Fruit fly (Drosophila melanogaster) ovary, adult (tissue): ENCODE measurements around the gene CG2691.

Source experiments
- CG17801 ChIP-seq: fragments of 200-800 bp; optimal IDR thresholded peaks from 2 replicates; lab custom pipeline; 2019; ENCODE audit warnings: missing biosample characterization, mild to moderate bottlenecking, missing genetic modification characterization, moderate library complexity; ENCODE audit not compliant: partially characterized antibody

CG2691 gene

DNA sequence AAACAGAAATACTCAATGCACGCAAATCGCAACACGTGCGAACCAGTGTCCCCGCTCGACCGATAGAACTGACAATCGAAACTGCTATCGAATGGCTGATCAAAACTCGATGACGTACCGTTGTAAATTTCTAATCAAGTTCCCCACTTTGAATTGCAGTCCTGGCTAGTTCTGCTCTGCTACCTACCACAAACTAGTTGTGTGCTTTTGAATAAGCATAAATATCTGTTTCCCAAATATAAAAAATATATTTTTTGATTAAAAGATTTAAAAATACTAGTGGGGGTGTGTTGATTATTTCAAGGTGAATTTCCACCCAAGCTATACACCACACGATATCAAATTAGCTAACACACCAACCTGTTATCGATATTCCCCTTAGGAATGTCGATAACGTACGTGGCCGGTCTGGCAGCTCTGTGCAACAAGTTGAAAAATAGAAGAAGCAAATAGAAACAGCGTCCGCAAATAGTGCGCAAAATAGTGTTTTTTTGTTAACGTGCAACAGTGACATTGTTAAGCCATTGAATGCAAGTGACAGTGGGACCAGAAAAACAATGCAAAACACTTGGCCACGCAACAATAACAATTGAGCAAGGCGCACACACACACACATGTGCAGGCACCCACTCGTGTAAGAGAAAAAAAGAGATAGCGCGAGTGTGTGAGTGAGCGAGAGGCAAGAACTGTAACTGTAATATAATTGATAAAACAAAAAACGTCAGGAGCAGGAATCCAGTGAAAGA lies at the start of gene CG2691, which contains the start of gene NFAT:
TSS of gene CG2691 (minus strand) at position 75 of the 746 bp plus-strand sequence.
TSS of gene NFAT (plus strand) at position 412 of the 746 bp plus-strand sequence.
- TF ChIP-seq CG17801 (GFP tag; lab: Kevin White, UChicago), result peak; percentile 26

DNA sequence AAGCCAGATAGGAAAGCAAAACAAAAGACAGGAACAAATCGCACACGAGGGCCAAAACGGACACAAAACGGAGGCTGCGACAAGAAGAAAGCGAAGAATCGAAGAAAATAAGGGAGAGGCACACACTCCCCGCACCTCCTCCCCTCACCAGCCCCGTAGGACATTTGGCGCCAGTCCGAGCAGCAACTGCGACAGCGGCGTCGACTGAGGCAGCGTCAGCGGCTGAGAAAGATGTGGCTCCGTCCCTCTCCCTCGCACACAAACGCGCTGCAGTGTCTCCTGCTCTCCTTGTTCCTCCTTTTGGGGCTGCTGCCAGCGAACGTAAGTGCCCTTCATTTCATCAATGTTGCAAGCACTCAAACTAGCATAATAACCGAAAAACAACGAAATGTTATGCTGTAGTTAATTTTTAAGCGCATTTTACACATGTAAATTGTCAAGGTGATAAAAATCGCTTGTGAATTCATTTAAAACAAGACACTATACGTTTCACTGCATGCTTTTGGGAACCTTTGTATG lies 46.2 kb upstream of the CG2691 start:
- no peak for TF ChIP-seq CG17801 (GFP tag; lab: Kevin White, UChicago)

DNA sequence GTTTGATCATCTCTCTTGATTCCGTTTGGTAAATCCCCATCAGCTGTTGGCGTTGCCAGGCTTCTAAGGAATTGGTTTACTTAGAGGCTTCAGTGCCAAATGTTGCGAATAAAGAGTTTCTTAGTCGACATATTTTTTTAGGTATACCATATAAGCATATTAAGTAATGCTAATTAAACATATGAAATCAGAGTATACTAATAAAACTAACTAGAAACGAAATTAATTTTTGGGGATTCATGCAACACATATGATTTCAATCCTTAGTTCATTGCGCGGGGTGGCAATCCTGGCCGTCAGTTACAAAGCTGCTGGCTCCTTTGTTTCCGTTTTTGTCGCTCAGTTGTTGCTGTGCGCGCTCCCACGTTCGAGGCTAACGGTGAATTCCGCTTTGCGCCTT lies 45.2 kb upstream of the CG2691 start, which contains the start of gene CG15760:
TSS of gene CG15760 (plus strand) at position 334 of the 400 bp plus-strand sequence.
- no peak for TF ChIP-seq CG17801 (GFP tag; lab: Kevin White, UChicago)

DNA sequence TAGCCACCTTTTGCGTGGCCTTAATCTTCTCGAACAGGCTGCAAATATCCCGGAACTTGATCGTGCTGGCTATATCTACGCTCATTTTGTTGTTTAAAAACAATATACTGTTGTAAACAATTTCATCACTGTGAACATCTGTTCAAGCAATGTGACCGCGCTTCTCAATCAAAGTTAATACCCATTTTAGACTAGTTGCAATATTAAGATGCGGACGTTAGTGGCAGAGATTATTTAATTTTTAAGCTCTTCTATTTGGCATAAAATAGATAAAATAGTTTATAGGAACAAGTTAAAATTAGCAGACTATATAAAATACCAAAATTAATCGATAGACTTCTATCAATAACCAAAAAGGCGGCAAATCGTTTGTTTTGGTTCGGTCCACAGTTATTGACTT lies 43.4 kb upstream of the CG2691 start, which contains the start of the genes DNAlig4 and CG11164:
TSS of gene DNAlig4 (minus strand) at position 156 of the 400 bp plus-strand sequence.
TSS of gene CG11164 (plus strand) at position 359 of the 400 bp plus-strand sequence.
- peak; percentile 20 for TF ChIP-seq CG17801 (GFP tag; lab: Kevin White, UChicago)

DNA sequence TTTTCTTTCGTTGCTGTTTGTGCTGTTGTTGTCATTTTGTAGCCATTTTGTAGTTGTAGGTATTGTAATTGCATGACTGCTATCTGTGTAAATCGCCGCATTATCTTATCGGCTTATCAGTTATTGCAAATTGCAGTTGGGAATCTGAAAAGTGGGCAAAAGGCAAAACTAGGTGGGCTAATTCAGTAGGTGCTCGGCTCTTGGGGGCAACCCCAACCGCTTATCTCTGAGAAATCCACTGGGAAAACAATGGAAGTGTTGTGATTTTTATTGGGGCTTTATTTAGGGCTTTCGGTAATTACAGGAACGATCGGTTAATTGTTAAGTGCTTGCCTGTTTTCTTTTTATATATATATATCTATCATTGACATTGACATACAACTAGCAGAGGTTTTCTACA lies 27.0 kb upstream of the CG2691 start:
- no peak for TF ChIP-seq CG17801 (GFP tag; lab: Kevin White, UChicago)

DNA sequence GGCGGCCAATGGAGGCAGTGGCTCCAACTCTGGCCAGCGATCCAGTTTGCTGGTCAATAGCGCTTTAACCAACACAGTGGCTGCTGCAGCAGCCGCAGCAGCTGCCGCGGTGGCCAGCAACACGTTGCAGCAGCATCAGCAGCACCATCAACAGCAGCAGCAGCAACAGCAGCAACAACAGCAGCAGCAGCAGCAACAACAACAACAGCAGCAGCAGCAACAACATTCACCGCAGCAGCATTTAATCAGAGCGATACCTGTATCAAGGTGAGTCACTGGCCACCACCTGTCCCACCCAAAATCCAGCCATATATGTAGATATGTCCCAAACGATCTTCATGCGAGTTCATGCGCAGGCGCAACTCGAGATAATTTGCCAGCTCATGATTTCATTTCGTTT lies 25.6 kb upstream of the CG2691 start:
- TF ChIP-seq CG17801 (GFP tag; lab: Kevin White, UChicago), result no peak

DNA sequence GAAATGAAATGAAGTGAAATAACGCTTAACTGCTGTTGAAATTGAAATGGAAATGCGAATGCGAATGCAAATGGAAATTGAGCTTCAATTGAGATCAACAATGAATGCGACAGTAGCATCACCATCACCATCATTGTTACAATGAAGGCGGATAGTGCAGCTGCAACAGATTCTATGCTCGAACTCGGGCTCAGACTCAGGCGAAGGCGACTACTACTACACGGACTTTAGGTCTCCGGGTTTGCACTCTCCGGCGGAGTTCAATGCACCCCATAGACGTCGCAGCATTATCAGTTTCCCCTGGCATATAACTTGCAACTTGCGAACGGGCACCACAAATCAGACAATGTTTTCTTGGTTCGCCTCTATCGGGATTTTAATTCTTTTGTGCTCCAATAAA lies 24.6 kb upstream of the CG2691 start:
- TF ChIP-seq CG17801 (GFP tag; lab: Kevin White, UChicago), result no peak

DNA sequence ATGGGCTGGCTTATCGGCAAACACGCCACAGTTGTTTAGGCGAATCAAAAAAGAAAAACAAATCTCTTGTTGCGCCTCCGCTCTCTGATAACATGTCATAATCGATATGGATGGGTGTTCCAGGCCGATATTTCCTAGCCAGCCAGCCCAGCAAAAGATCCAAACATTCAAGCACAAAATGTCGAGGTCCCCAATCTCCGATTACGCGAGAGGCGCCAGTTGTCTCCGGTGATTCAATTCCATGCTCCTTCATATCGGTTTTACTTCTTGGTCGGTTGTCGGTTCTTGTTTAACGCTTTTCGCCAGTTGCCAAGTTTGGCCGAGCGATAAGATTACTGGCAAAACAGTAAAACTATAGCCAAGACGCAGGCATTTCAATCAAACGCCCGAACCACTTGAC lies 22.0 kb upstream of the CG2691 start:
- TF ChIP-seq CG17801 (GFP tag; lab: Kevin White, UChicago), result no peak

DNA sequence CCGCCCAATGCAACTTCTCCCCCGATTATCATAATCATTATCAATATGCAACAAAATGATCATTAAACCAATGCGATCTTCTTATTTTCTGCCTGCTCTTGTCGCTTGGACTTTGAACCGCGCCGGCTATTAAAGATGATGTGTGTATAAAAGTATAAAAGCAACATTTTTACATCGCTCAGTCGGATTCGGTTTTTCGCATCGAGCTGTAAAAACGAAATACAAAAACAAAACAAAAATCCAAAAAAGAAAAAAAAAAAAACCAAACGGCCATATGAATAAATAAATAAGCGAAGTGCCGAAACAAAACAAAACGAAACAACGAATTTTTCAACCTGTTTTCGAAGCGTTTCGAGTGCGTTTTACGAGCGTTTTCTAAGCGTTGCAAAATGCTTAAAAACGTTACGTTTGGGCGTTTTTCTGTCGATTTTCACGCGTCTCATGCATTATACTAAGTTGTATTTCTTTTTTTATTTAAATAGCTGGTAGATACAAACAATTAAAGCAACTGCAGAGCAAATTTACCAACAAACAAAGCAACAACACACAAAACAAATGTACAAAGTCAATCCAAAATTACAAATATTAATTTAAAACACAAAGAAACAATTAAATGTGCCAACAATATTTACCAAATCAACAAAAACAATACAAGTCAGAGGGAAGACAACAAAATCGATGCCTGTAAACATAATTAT lies 20.6 kb upstream of the CG2691 start:
- TF ChIP-seq CG17801 (GFP tag; lab: Kevin White, UChicago), result peak; percentile 52

DNA sequence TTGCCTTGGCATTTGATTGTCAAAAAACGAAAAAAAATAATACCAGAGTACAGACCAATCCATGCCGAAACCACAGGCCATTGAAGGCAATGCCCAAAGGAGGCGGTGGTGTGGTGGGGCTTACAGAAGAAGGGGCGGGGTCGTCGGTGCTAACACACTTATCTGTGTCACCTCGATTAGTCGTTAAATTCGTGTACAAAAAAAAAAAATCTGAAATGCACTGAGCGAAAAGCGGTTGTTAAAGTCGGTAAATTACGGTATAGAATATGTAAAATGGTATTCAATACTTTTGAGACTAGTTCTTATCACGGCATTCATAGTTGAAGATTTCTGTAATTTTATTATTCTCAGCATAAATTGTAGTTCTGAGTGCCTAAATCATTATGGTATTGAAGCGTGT lies 19.8 kb upstream of the CG2691 start:
- TF ChIP-seq CG17801 (GFP tag; lab: Kevin White, UChicago), result no peak

DNA sequence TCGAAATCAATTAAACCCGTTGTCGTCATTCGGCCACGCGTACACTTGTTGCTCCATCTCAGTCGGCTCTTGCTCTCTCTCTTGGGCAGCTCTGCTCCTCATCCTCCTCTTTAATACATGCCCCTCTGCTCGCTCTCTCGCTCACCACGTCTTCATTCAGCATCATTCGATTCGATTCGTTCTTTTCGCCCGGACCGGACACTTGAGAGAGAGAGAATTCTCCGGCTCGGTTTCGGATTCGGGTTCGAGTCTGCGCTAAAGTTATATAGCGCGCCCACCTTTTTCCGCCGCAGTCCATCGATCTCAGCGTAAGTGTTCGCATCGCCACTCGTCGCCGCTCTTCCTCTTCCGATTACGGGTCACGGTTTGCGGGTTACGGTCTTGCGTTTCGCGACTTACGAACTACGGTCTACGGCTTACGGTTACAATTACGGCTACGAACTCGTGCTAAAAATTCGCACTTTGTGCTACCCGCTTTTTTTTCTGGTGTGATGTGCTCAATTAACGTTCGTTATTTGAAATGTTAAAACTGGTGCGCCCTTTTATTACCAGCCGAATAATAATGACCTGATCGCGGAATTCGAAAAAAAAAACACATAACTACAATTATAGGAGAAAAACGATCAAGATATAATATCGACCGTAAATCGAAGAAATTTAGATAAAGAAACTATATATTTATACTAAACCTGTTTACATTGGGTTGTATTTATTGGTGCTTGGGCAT lies 17.8 kb upstream of the CG2691 start:
- TF ChIP-seq CG17801 (GFP tag; lab: Kevin White, UChicago), result peak; percentile 8

DNA sequence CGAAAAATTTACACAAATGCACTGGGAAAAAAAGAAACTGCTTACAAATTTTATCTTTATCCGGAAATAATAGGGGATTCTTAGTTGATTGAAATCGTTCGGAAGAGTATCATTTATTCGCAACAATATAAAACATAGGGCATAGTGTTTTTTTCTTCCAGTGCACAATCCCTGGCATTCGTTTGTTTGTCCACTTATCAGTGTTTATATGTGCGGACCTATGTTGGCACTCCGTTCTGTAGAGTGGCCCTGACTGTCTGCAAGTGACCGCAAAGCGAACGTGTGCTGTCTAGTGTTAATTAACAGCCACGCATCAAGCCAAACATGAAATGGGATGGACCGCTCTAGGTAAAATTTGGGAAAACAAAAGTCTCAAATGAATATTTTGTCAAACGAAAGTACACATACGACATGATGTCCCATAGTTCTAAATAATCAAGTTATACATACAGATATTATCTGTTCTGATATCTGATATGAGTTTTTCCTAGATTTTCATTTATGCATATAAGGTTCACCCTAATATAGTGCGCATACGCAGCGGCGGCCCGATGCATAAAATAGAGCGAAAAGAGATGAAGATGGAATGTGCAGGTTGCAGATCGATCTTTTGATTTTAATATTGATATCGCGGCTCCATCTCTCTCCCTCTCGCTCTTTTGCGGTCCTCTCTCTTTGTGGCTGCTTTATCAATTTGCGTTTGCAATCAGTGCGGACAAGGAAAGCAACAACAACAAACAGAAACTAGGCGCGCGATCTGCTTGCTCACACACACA lies 17.1 kb upstream of the CG2691 start:
- TF ChIP-seq CG17801 (GFP tag; lab: Kevin White, UChicago), result peak; percentile 81

DNA sequence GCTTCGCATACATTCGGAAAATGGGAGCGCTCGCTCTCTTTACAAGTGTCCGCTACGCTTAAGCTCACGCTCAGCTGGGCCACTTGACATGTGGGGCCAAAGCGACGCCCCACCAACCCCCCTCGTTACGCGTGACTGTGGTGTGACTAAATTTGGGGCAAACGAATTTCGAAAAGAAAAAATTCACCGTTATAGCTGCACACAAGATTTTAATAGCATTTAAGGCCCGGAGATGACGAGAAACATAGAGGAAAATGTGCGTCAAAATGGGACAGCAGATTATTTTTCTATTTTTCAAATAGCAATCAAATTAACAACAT lies 16.4 kb upstream of the CG2691 start:
- TF ChIP-seq CG17801 (GFP tag; lab: Kevin White, UChicago), result no peak

DNA sequence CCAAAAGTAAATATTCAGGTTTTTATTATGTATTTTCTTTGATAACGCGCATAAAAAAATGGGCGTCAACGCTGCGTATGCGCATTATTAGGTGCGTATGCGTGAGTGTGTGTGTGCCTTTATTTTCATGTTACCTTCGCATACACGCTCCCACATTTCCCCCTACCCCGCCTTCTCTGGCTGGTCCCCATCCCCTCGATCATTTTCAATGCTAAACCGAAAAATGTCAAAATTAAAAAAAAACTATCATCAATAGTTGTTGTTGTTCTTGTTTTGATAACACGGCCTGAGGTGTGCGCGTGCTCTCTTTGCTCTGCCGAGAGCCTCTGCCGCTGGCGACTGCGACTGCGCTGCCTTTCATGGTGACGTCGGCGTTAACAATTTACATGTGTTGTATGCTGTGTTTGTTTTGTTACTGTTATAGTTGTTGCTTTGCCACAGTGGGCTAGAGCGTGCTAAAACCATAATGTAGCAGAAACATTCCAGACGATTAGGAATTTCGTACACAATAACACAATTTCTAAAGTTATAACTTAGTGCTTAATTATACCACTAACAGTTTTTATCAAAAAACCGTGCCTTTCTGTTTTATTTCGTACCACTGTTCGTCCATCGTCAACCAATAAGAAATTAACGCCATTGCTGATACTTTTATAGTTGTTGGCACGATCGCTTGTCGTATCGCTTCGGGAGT lies 15.9 kb upstream of the CG2691 start:
- TF ChIP-seq CG17801 (GFP tag; lab: Kevin White, UChicago), result peak; percentile 97
